Worm (Caenorhabditis elegans): ENCODE data around the gene igeg-2.
A peak's percentile ranks its signal among the peaks of the same experiment; 100 is the strongest.

Gene igeg-2

DNA sequence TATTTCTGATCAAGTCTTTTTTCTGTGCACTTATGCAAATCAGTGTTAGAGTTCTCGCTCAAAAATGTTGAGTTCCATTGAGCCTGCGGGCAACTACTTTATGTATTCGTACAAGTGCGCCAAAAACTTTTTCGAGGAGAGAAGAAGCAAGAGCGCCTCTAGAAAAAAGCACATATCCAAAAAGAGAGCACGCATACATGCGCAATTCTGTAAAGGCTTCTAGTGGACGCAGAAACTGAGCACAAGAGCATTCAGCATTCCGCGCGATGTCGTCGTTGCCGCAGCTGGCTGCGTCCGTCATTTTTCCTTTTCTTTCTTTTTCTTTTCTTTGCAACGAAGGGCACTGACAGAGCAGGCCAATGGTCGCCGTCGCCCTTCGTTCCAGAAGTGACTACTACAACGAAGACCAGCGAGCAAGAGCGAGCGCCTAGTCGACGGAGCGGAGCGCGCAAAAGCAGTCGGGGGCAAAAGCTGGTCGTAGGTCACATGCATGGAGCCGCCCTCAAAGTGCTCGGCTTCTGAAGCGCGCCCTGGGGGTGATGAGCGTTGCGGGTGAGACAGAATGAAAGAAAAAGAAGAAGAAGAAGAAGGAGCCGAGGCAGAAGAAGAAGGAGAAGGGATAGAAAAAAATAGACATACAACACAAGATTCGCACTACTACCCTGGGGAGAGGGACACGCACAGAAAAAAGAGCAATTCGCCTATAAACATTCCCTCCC is 26.7 kb upstream of the igeg-2 start:
- TF ChIP-seq pqm-1 (tag; optimal IDR thresholded peaks at IDR 0.05), result no peak
- peak; percentile 52 for TF ChIP-seq hlh-30 (tag; optimal IDR thresholded peaks at IDR 0.05; ENCODE audit: insufficient read depth)
- TF ChIP-seq nhr-111 (GFP tag; optimal IDR thresholded peaks at IDR 0.05), result no peak
- no peak for TF ChIP-seq madf-5 (GFP tag; IDR thresholded peaks at IDR 0.05)
- peak; percentile 60 for TF ChIP-seq ceh-32 (tag; optimal IDR thresholded peaks at IDR 0.05; ENCODE audit: poor library complexity)
- TF ChIP-seq F10B5.3 (tag; optimal IDR thresholded peaks at IDR 0.05), result no peak
- TF ChIP-seq mdt-29 (GFP tag; IDR thresholded peaks at IDR 0.05), result no peak
- no peak for TF ChIP-seq Y48G9A.11 (GFP tag; IDR thresholded peaks at IDR 0.05)
- no peak for TF ChIP-seq lin-15B (tag; optimal IDR thresholded peaks at IDR 0.05)
- no peak for TF ChIP-seq snpc-1.2 (GFP tag; IDR thresholded peaks at IDR 0.05)
- TF ChIP-seq egl-43 (GFP tag; IDR thresholded peaks at IDR 0.05), result peak; percentile 69
- no peak for TF ChIP-seq nhr-102 (tag; optimal IDR thresholded peaks at IDR 0.05)
- TF ChIP-seq duxl-1 (tag; optimal IDR thresholded peaks at IDR 0.05; ENCODE audit: poor library complexity), result no peak
- TF ChIP-seq mxl-2 (GFP tag; conservative IDR thresholded peaks at IDR 0.05), result no peak
- TF ChIP-seq arid-1 (GFP tag; conservative IDR thresholded peaks at IDR 0.05), result no peak
- no peak for TF ChIP-seq nhr-77 (tag; optimal IDR thresholded peaks at IDR 0.05)
- TF ChIP-seq tag-97 (GFP tag; IDR thresholded peaks at IDR 0.05), result no peak
- TF ChIP-seq F49E8.2 (tag; optimal IDR thresholded peaks at IDR 0.05; ENCODE audit: borderline replicate concordance), result no peak
- no peak for TF ChIP-seq daf-16 (GFP tag; optimal IDR thresholded peaks at IDR 0.05)
- TF ChIP-seq daf-16 (tag; optimal IDR thresholded peaks at IDR 0.05), result no peak
- peak; percentile 69 for TF ChIP-seq fkh-10 (GFP tag; optimal IDR thresholded peaks at IDR 0.05)
- no peak for TF ChIP-seq daf-19 (GFP tag; conservative IDR thresholded peaks at IDR 0.05)
- TF ChIP-seq ceh-20 (GFP tag; IDR thresholded peaks at IDR 0.05), result peak; percentile 70; the same call in 1 of the 2 replicates
- peak; percentile 55 for TF ChIP-seq spr-1 (tag; optimal IDR thresholded peaks at IDR 0.05)
- TF ChIP-seq nhr-11 (tag; optimal IDR thresholded peaks at IDR 0.05), result peak; percentile 25
- no peak for TF ChIP-seq unc-39 (tag; optimal IDR thresholded peaks at IDR 0.05)
- TF ChIP-seq tra-1 (GFP tag; IDR thresholded peaks at IDR 0.05), result no peak
- TF ChIP-seq lsy-2 (tag; optimal IDR thresholded peaks at IDR 0.05), result peak; percentile 35 to 40
- no peak for TF ChIP-seq dve-1 (tag; optimal IDR thresholded peaks at IDR 0.05; ENCODE audit: insufficient read depth)
- no peak for TF ChIP-seq nhr-48 (tag; optimal IDR thresholded peaks at IDR 0.05)
- no peak for TF ChIP-seq spr-3 (GFP tag; optimal IDR thresholded peaks at IDR 0.05)
- TF ChIP-seq attf-4 (tag; optimal IDR thresholded peaks at IDR 0.05), result no peak
- no peak for TF ChIP-seq madf-9 (GFP tag; conservative IDR thresholded peaks at IDR 0.05)
- peak; percentile 87 for TF ChIP-seq F37D6.2 (tag; optimal IDR thresholded peaks at IDR 0.05)
- TF ChIP-seq nhr-41 (GFP tag; IDR thresholded peaks at IDR 0.05), result no peak
- TF ChIP-seq ztf-11 (tag; optimal IDR thresholded peaks at IDR 0.05), result no peak
- TF ChIP-seq mxl-3 (GFP tag; optimal IDR thresholded peaks at IDR 0.05), result no peak
- no peak for TF ChIP-seq ces-1 (GFP tag; optimal IDR thresholded peaks at IDR 0.05)
- no peak for TF ChIP-seq zip-2 (tag; optimal IDR thresholded peaks at IDR 0.05)
- TF ChIP-seq lin-1 (GFP tag; IDR thresholded peaks at IDR 0.05), result no peak
- TF ChIP-seq nhr-237 (tag; optimal IDR thresholded peaks at IDR 0.05), result no peak
- peak; percentile 0 for TF ChIP-seq Y5F2A.4 (GFP tag; optimal IDR thresholded peaks at IDR 0.05)
- peak; percentile 2 for TF ChIP-seq skn-1 (tag; optimal IDR thresholded peaks at IDR 0.05)
- no peak for TF ChIP-seq nhr-42 (GFP tag; IDR thresholded peaks at IDR 0.05)
- peak; percentile 30; the same call in 1 of the 2 replicates for TF ChIP-seq vab-7 (GFP tag; IDR thresholded peaks at IDR 0.05)
- TF ChIP-seq lim-7 (GFP tag; IDR thresholded peaks at IDR 0.05), result no peak
- no peak for TF ChIP-seq ama-1 (optimal IDR thresholded peaks at IDR 0.05)
- TF ChIP-seq php-3 (GFP tag; IDR thresholded peaks at IDR 0.05), result no peak
- TF ChIP-seq zfp-2 (tag; optimal IDR thresholded peaks at IDR 0.05), result no peak
- TF ChIP-seq lir-3 (tag; optimal IDR thresholded peaks at IDR 0.05), result no peak
- 0 out of 2 replicates have a peak, but pooled peaks have one; percentile 6 for TF ChIP-seq lin-38 (GFP tag; IDR thresholded peaks at IDR 0.05)

Data from whole organism, L4 larva.